Worm (Caenorhabditis elegans): Measurements from ENCODE around the gene F25A2.1.

F25A2.1 gene

DNA sequence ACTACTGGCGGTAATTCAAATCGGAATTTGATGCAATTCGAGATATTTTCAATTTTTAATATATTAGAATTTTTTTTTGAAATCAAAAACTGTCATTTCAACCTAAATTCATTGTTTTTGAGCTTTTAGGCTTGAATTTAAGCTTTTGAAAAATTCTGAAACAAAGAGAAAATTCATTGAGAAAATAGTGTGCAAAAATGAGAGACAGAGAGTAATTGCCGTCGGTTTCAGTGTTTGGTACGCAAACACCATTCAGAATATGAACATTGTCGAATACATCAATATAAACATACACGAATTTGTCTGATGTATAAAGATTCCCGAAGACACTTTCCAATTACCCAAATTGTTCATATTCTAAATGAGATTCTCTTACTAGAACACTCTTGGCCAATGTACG is 22.3 kb downstream of the F25A2.1 start:
- TF ChIP-seq flt-1 (GFP tag; IDR thresholded peaks at IDR 0.05) (no peak), klf-2 (GFP tag; conservative IDR thresholded peaks at IDR 0.05) (no peak), ref-1 (GFP tag; conservative IDR thresholded peaks at IDR 0.05) (no peak), ztf-23 (GFP tag; IDR thresholded peaks at IDR 0.05) (no peak), ztf-29 (GFP tag; IDR thresholded peaks at IDR 0.05) (no peak), cog-1 (tag; optimal IDR thresholded peaks at IDR 0.05) (no peak), med-1 (GFP tag; optimal IDR thresholded peaks at IDR 0.05; ENCODE audit: insufficient read depth) (no peak), tab-1 (GFP tag; IDR thresholded peaks at IDR 0.05) (no peak), T22C8.4 (GFP tag; IDR thresholded peaks at IDR 0.05) (no peak)

ce11 chrV:1206971-1207370 is 27.6 kb downstream of the F25A2.1 start, which contains the start of gene Y50D4A.5:
TSS of gene Y50D4A.5 (plus strand) at chrV:1207307.
- TF ChIP-seq ztf-23 (GFP tag; IDR thresholded peaks at IDR 0.05) (0 out of 2 replicates have a peak, but pooled peaks have one; percentile 18), flt-1 (GFP tag; IDR thresholded peaks at IDR 0.05) (peak; percentile 39; the same call in 1 of the 2 replicates), tab-1 (GFP tag; IDR thresholded peaks at IDR 0.05) (0 out of 2 replicates have a peak, but pooled peaks have one; percentile 52), ztf-29 (GFP tag; IDR thresholded peaks at IDR 0.05) (no peak), cog-1 (tag; optimal IDR thresholded peaks at IDR 0.05) (no peak), T22C8.4 (GFP tag; IDR thresholded peaks at IDR 0.05) (peak; percentile 17; the same call in 1 of the 2 replicates)

DNA sequence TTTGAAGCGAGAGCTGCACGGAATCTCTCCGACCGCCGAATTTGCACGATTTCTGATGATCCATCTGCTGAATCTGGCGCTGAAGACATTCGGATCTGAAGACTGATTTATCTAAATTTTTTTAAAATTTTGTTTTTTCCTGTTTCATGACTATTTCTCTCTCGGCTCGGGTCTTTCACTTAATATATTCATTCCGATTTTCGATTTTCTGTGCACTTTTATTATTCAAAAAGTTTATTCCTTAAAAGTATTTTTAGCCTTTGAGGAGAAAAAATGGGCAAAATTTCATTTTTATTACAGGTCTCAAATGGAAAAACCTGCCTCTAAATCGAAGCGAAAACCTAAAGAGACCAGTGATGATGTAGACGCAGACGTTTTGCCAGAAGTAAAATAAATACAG is 28.2 kb downstream of the F25A2.1 start, which contains the start of gene Y50D4A.1:
Gene Y50D4A.1 (plus strand): TSS at position 301 of the 400 bp plus-strand sequence.
- TF ChIP-seq med-1 (GFP tag; optimal IDR thresholded peaks at IDR 0.05; ENCODE audit: insufficient read depth) (no peak), klf-2 (GFP tag; conservative IDR thresholded peaks at IDR 0.05) (no peak), ztf-23 (GFP tag; IDR thresholded peaks at IDR 0.05) (no peak), T22C8.4 (GFP tag; IDR thresholded peaks at IDR 0.05) (no peak), cog-1 (tag; optimal IDR thresholded peaks at IDR 0.05) (no peak), flt-1 (GFP tag; IDR thresholded peaks at IDR 0.05) (no peak), ref-1 (GFP tag; conservative IDR thresholded peaks at IDR 0.05) (no peak), tab-1 (GFP tag; IDR thresholded peaks at IDR 0.05) (no peak), ztf-29 (GFP tag; IDR thresholded peaks at IDR 0.05) (no peak)

DNA sequence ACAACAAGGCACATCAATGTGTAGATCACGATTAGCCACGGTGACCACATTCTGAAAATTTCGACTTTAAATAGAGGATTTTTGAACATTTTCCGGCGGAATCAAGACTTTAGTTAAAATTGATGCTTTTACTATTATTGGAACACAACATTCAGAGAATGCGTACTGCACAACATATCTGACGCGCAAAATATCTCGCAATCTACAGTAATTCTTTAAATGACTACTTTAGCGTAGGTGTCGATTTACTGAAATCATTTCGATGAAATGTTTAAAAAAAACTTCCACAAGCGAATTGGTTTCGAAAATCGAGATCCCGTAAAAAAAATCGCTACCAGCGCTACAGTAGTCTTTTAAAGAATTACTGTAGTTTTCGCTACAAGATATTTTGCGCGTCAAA is 41.1 kb downstream of the F25A2.1 start, which contains the start of gene Y50D4A.10:
Gene Y50D4A.10 (minus strand): TSS at position 57 of the 400 bp plus-strand sequence.
- TF ChIP-seq ztf-29 (GFP tag; IDR thresholded peaks at IDR 0.05) (no peak), flt-1 (GFP tag; IDR thresholded peaks at IDR 0.05) (no peak)

ce11 chrV:1223559-1223958 is 44.2 kb downstream of the F25A2.1 start:
- TF ChIP-seq klf-2 (GFP tag; conservative IDR thresholded peaks at IDR 0.05) (no peak), ztf-23 (GFP tag; IDR thresholded peaks at IDR 0.05) (0 out of 2 replicates have a peak, but pooled peaks have one; percentile 13), ztf-29 (GFP tag; IDR thresholded peaks at IDR 0.05) (no peak), T22C8.4 (GFP tag; IDR thresholded peaks at IDR 0.05) (no peak), med-1 (GFP tag; optimal IDR thresholded peaks at IDR 0.05; ENCODE audit: insufficient read depth) (no peak), ref-1 (GFP tag; conservative IDR thresholded peaks at IDR 0.05) (no peak), cog-1 (tag; optimal IDR thresholded peaks at IDR 0.05) (no peak), flt-1 (GFP tag; IDR thresholded peaks at IDR 0.05) (no peak)

DNA sequence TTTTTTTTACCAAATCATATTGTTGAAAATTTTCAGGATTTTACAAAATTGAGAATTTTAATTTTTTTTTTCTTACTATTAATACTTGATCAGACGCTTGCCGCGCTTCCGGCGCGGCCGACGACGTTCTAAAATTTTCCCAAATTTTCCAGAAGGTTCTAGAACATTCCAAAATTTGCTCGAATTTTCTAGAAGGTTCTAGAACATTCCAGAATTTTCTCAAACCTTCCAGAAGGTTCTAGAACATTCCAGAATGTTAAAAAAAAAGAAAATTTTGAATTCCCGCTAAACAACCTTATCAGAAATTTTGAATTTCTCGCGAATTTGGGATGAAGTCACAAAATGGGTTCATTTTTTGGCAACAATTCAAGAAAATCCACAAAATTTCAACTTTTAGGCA is 46.9 kb downstream of the F25A2.1 start:
- TF ChIP-seq med-1 (GFP tag; optimal IDR thresholded peaks at IDR 0.05; ENCODE audit: insufficient read depth), result no peak
- no peak for TF ChIP-seq ref-1 (GFP tag; conservative IDR thresholded peaks at IDR 0.05)
- no peak for TF ChIP-seq ztf-29 (GFP tag; IDR thresholded peaks at IDR 0.05)

ce11 chrV:1227756-1228665 is 48.6 kb downstream of the F25A2.1 start:
- no peak for TF ChIP-seq med-1 (GFP tag; optimal IDR thresholded peaks at IDR 0.05; ENCODE audit: insufficient read depth)
- no peak for TF ChIP-seq ref-1 (GFP tag; conservative IDR thresholded peaks at IDR 0.05)
- no peak for TF ChIP-seq cog-1 (tag; optimal IDR thresholded peaks at IDR 0.05)
- no peak for TF ChIP-seq ztf-23 (GFP tag; IDR thresholded peaks at IDR 0.05)
- TF ChIP-seq flt-1 (GFP tag; IDR thresholded peaks at IDR 0.05), result no peak
- no peak for TF ChIP-seq tab-1 (GFP tag; IDR thresholded peaks at IDR 0.05)
- TF ChIP-seq ztf-29 (GFP tag; IDR thresholded peaks at IDR 0.05), result no peak
- no peak for TF ChIP-seq T22C8.4 (GFP tag; IDR thresholded peaks at IDR 0.05)
- no peak for TF ChIP-seq klf-2 (GFP tag; conservative IDR thresholded peaks at IDR 0.05)

DNA sequence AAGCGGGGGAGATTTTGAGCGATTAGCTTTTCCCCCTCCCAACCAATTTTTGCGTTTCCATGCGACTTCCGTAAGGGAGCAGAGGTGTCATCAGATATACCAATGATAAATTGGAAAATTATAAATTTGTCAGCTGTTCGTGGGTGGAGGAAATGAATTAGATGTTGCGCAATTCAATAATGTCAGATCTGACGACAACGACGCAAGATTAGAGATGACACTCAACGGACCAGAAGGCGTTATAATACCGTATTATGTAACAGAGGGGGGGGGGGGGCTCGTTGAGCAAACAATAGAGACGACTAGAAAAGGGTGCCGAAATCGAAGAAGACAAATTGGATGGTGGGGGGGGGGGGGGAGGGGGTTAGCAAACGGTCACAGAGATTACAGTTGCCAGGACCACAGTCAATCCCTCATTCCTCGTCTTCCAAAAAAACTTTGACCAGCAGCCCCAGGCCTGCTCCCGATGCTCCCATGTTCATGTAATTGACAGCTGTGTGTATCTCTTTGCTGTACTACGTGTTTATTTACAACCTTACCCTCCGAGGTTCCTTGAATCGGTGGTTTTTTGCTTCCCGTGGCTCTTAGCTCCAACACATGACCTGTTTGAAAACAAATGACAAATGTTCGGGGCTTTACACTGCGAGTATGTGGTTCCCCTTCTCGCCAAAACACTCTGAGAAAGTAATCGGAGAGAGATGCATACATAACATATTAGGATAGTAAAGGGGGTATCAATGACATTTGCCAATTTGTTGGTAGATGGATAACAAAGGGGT is 49.7 kb downstream of the F25A2.1 start:
- TF ChIP-seq T22C8.4 (GFP tag; IDR thresholded peaks at IDR 0.05) (no peak), med-1 (GFP tag; optimal IDR thresholded peaks at IDR 0.05; ENCODE audit: insufficient read depth) (no peak), flt-1 (GFP tag; IDR thresholded peaks at IDR 0.05) (no peak), cog-1 (tag; optimal IDR thresholded peaks at IDR 0.05) (no peak), klf-2 (GFP tag; conservative IDR thresholded peaks at IDR 0.05) (no peak), ztf-23 (GFP tag; IDR thresholded peaks at IDR 0.05) (no peak), ztf-29 (GFP tag; IDR thresholded peaks at IDR 0.05) (no peak), ref-1 (GFP tag; conservative IDR thresholded peaks at IDR 0.05) (no peak), tab-1 (GFP tag; IDR thresholded peaks at IDR 0.05) (no peak)

DNA sequence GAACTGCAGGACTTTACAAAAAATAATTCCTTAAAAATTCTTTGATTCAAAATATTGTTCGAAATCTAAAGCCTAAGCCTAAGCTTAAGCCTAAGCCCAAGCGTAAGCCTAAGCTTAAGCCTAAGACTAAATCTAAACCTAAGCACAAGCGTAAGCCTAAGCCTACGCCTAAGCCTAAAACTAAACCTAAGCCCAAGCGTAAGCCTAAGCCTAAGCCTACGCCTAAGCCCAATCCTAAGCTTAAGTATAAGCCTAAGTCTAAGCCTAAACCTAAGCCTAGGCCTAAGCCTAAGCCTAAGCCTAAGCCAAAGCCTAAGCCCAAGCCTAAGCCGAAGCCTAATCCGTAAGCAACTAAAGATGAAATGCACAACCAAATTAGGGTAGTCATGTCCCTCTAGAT is 51.2 kb downstream of the F25A2.1 start:
- no peak for TF ChIP-seq ztf-23 (GFP tag; IDR thresholded peaks at IDR 0.05)
- peak; percentile 76; the same call in 1 of the 2 replicates for TF ChIP-seq ztf-29 (GFP tag; IDR thresholded peaks at IDR 0.05)

All from whole organism, midembryonic.